Worm (Caenorhabditis elegans) whole organism, L2 larva: ENCODE measurements around the gene dhs-12.

Experiments used
- R02D3.7 ChIP-seq: fragments of 150-350 bp; optimal IDR thresholded peaks from 2 replicates; lab custom pipeline; 2014; ENCODE audit warnings: missing biosample characterization, missing genetic modification characterization
- lin-11 ChIP-seq: fragments of 150-350 bp; sonication (generic microtip); optimal IDR thresholded peaks from 2 replicates; lab custom pipeline; 2014; ENCODE audit warnings: missing biosample characterization, missing genetic modification characterization, inconsistent platforms, mixed read lengths
- lin-13 ChIP-seq: fragments of 150-350 bp; optimal IDR thresholded peaks from 2 replicates; lab custom pipeline; 2014; ENCODE audit warnings: missing biosample characterization, missing genetic modification reagents, missing genetic modification characterization

- TF ChIP-seq R02D3.7 (tag; lab: Kevin White, UChicago) (no peak), lin-11 (tag; lab: Kevin White, UChicago) (no peak), lin-13 (GFP tag; lab: Kevin White, UChicago) (no peak)
Measured at ce11 chrIV:10153479-10153878, 11.2 kb downstream of the dhs-12 start.
